Worm (Caenorhabditis elegans): ENCODE results near the gene div-1.
"Not testable (repeated sequence)": the region's sequence is repeated elsewhere in the genome, so short reads cannot be mapped to it uniquely, and the experiment has no call there.

DNA sequence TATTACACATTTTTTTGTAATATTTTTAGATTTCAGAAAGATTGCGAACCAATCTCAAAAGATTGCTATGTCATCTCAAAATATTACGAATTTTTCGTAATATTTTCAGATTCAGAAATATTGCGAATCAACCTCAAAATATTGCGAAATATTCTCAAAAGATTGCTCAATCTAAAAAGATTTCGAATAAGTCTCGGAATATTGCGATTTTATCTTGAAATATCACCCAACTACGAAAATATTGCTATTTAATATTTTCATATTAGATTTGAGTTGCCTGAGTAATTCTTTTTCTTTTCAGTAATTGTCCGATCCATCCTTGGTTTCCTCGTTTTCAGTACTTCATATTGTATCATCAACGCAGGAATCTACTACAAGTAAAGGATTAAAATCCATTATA is 26.5 kb downstream of the div-1 start, which contains the start of gene Y70G10A.4:
- not testable (repeated sequence) for TF ChIP-seq ama-1 (optimal IDR thresholded peaks at IDR 0.05); sdc-2 (tag; optimal IDR thresholded peaks at IDR 0.05); ztf-16 (tag; optimal IDR thresholded peaks at IDR 0.05); K02D7.2 (tag; optimal IDR thresholded peaks at IDR 0.05); lin-11 (tag; optimal IDR thresholded peaks at IDR 0.05); nhr-11 (tag; optimal IDR thresholded peaks at IDR 0.05); ceh-45 (GFP tag; IDR thresholded peaks at IDR 0.05); pha-2 (tag; optimal IDR thresholded peaks at IDR 0.05); syd-9 (tag; optimal IDR thresholded peaks at IDR 0.05); unc-86 (tag; optimal IDR thresholded peaks at IDR 0.05); ceh-48 (tag; optimal IDR thresholded peaks at IDR 0.05); dmd-4 (tag; optimal IDR thresholded peaks at IDR 0.05; ENCODE audit: borderline replicate concordance); pha-4 (tag; optimal IDR thresholded peaks at IDR 0.05); zip-5 (tag; optimal IDR thresholded peaks at IDR 0.05)

Measured in whole organism, late embryonic.